Fruit fly (Drosophila melanogaster) whole organism, larva: Measurements from ENCODE around the gene Pex7.

Experiments used
- noc ChIP-seq: fragments of 200-800 bp; sonication (Bioruptor generic); optimal IDR thresholded peaks from 3 replicates; lab custom pipeline; 2019; ENCODE audit warnings: missing biosample characterization, mild to moderate bottlenecking, missing genetic modification characterization, moderate library complexity

The Pex7 gene

DNA sequence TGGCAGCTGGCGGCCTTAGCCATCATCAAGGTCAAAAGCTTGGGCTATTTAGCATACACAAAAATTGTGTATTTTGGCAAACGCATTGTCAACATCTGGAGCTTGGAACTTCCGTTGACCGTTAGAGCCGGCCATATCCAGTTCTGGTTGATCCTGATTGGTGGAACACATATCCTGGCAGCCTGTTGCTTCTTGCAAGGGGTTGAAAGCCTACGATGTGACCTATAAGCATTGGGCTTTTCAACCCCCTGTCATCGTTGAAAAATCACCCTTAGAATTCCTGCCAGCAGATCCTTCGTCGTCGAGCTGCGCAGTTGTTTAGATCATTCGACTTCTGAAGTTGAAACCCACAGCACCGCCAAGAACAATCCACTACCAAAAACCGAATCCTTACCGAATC lies at the start of gene Pex7, which contains the start of gene CG13305:
Gene Pex7, plus strand, starts transcription at position 325 of the 400 bp plus-strand sequence.
Gene CG13305, minus strand, starts transcription at position 2 of the 400 bp plus-strand sequence.
- no peak for TF ChIP-seq noc (tag; lab: Kevin White, UChicago)

DNA sequence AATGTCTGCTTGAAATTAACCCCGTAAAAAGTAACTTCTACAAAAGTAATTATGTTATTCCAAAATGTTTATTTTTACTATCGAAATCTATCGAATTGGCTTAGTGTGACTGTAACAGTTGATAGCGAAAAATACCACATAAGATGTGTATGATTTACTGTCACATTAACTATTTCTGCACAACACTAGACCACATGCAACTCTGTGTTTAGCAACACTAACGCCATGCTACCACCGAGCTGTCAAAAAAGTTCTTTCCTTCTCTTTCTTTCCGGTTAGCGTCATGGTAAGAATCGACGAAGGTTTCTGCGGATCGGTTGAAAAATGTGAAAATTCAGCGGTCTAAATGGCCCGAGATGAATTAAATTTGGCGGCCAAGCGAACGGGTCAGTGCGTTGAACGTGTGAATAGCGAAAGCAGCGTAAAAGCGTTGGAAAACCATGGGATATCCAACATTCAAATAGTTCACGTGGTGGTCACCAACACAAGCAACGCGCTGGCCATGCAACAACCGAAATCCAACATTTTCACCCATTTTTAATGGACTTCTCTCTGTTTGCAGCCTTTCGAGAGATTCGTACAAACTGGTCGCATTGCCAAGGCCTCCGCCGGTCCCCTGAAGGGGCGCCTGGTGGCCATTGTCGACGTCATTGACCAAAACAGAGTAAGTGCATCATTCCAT lies 46.1 kb upstream of the Pex7 start, which contains the start of the genes Nelf-E and RpL14:
Gene Nelf-E, minus strand, starts transcription at position 128 of the 682 bp plus-strand sequence.
Gene RpL14, plus strand, starts transcription at position 255 of the 682 bp plus-strand sequence.
- peak; percentile 85 for TF ChIP-seq noc (tag; lab: Kevin White, UChicago)

DNA sequence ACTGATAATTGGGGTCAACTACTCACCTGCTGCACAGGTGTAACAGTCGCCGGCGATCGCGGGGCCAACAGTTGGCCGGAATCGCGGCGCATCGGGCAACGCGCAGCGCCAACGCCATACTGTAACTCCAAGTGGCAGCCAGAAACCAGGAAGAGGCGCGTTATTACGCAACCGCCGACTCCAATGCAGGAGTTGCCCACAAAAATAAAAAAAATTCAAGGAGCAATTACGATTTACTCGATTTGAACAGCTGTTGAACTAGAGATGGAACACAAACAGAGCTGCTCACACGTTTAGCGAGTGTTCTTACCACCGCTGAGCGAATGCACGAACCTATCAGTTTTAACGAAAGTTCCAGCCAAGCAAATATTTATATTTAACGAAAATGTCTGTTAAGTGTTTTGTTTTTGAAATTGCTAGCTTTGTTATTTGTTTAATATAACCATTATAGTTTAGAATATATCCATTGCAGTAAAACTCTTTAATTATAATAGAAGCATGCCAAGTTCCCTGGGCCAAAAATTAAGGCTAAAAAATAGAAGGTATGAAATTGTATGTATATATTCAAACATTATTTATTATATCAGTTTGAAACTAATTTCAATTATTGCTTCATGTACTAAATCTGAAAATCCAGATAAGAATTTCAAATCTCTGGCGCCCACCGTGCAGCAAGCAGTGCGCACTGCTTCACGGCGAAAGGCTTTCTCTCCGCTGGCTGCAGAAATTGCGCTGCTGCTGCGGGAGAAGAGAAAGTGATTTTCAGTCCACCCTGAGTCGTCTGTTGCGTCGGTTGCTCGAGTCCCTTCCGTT lies 42.9 kb upstream of the Pex7 start, which contains the start of the genes CG5989 and CG6282:
Gene CG5989, minus strand, starts transcription at position 270 of the 813 bp plus-strand sequence.
Gene CG6282, plus strand, starts transcription at position 778 of the 813 bp plus-strand sequence.
- TF ChIP-seq noc (tag; lab: Kevin White, UChicago) = no peak

DNA sequence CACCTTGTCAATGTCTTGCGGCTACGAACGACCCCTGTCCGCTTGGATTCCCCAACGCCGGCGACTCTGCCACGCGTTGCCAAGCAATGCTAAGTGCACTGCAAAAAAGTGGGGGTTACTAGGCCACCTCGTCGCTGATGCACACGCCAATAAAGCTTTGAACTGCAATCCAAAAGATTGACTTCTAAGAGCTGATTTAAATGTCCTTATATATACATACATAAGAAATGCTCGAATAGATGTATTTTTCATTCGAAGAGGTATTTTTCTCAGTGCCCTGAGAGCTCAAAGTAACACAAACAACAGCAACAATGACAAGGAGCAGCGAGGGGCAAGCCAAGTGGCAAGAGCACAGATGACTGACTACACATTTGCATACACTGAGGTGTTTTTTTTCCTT lies 39.5 kb upstream of the Pex7 start:
- TF ChIP-seq noc (tag; lab: Kevin White, UChicago) = no peak

DNA sequence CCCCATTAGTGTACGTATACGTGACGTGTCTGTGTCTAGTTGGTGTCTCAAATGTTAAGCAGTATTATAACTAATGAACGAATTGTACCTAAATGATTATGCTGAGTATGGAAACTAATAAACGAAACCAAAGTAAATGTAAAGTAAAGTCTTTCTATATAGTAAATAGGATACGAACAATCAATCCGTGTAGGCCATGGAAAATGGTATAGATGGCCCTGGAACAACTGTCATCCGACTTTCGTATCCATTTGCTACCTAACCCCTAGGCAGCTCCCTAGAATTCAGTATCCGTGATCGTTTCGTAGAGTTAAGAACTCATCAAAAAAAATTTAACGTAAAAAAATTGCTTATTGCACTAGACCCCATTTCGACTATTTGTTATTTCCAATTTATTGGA lies 30.0 kb upstream of the Pex7 start, which contains the start of gene S-Lap1:
Gene S-Lap1, plus strand, starts transcription at position 301 of the 400 bp plus-strand sequence.
- no peak for TF ChIP-seq noc (tag; lab: Kevin White, UChicago)

DNA sequence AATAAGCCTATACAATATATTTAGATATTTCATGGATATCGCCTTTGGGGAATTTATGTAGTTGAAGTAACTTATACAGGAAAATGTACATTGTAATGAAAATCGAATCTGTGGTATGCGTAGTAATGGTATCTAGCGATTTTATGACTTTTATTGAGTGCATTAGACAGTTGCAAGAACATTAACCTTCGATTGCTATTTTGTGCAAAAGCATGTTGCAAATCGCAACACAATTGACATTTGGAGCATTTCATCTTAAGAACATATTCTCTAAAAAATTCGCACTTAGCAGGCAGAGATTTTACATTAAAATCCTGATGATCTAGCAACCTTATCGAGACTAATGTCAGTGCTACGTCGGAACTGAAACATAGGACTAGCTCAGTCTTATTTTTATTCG lies 27.4 kb upstream of the Pex7 start, which contains the start of gene S-Lap2:
Gene S-Lap2, plus strand, starts transcription at position 301 of the 400 bp plus-strand sequence.
- no peak for TF ChIP-seq noc (tag; lab: Kevin White, UChicago)

DNA sequence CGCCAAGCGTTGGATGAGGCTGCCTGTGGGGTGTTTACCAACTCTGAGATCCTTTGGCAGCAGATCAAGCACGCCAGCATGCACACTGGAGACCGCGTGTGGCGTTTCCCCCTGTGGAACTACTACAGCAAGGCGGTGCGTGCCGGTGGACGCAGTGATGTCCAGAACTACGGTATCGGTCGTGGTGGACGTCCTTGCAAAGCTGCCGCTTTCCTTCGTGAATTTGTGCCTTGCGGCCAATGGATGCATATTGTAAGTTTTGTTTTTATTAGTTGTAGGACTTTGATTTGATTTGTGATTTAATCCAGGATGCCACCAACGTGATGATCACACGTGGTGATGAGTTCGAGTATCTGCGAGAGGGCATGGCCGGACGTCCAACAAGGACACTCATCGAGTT lies 25.5 kb upstream of the Pex7 start:
- TF ChIP-seq noc (tag; lab: Kevin White, UChicago) = no peak

DNA sequence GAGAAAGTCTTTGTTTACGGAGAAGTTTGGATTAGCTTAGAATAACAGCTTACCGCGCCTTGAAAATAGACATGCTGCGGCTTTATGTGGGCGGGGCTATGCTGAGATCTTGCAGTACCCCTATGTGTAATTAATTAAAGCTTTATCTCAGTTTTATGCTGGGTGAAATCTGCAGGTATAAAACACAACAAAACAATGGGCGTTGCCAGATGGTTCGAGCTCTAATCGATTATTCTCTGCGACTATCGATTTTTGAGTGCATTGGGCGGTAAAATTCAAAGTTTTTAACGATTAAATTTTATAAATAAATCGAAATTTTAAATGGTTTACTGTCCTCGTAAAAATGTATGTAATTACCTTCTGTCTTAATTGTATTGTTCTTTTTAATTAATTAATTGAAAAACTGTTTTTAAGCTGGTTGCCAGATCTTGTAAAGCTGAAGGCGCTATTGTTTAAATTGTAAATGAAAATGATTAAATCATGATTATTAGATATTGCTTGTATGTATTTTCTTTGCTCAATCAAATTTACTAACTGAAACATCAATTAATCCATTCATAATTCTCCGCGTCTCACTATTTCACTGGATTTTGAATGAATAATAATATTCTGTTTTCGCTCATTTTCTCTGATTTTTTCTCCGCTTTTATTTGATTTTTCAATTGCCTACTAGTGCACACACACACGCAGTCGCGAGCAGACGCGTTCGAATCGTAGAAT lies 23.1 kb upstream of the Pex7 start, which contains the start of the genes GAPsec and Zasp66:
Gene GAPsec, minus strand, starts transcription at position 200 of the 720 bp plus-strand sequence.
Gene Zasp66, plus strand, starts transcription at position 670 of the 720 bp plus-strand sequence.
- TF ChIP-seq noc (tag; lab: Kevin White, UChicago) = no peak

DNA sequence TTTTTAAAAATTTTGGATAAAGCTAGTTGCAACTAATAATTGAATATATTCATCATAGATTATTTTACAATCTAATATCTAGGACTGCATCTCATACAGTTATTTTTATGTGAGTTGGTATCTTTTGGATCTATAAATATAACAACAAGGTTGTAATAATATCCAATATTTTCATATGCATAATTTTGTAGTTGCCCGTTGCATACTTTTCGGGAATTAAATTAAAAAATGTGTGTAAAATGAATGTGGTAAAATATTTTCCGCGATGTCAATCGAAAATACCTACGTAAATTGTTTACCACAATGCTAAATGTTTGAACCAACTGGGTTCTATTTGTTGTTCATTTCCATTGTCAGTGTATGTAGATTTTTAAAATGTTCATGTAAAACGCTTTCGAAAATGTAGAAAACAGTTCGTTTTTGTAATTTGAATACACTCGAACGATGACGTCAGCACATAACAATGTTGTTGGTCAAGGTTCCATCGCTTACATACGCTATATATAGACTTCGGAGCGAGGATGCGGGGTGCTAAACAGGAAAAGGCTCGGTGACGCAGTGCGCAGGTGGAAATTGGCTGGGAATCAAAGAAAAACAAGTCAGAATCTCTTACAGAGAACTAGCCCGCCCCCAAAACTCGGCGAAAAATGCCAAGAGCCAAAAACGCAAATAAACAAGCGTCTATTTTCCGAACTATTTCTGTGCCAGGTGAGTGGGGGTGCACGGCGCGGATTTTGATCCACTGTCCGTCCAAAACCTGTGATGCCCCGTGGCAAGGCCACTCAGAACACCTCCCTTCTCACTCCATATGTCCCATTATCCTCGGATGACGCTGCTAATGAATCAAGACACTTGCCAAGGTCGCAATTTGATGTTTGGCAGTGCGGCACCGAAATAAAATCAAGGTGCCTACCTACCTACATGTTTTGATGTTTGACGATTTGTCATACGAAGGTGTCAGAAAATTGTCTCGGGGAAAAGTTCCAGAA lies 18.8 kb upstream of the Pex7 start:
- TF ChIP-seq noc (tag; lab: Kevin White, UChicago) = no peak

DNA sequence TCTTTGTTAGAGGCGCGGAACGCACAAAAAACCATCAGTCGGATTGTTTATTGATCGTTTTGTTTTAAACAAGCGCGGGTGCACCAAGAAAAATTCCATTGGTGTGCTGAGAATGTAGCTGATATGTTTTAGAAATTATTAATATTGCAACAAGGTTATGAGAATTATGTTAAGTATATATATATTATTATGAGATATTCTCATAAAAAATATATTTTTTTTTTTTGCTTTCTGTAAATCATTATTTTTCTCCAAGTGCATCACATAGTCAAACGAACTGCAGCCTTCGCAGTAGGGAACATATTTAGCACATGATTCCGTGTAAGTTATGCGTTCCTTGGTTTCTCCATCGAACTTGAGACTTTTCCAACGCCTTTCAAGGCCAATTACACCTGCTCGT lies 18.0 kb upstream of the Pex7 start:
- no peak for TF ChIP-seq noc (tag; lab: Kevin White, UChicago)

DNA sequence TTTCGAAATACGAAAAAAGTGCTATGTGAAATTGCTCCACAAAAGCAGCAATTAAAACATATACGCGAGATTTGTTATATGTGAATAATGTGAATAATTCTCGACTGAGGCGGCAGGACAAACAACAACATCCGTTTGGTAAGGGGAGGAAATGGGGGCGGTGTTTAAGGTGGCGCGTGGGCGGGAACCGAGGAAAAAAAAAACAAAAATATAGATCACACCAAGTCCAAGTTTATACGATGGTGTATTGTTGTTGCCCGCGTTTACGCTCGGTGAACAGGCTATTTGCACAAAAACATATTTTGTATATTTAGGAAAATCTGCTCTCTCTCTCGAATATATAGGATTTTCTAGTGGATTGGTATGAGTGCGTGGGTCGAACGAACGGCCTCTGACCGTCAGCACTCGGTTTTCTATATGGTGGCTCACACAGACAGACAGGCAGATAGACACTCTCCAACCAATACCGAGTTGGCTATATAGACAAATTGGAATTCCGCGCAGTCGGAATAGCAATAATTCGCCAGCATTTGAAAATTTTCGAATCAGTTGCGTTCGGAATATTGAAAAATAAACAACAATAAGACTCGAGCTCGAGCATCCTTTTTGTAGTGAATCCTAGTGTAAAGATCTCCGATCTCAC lies 17.1 kb upstream of the Pex7 start:
- TF ChIP-seq noc (tag; lab: Kevin White, UChicago) = no peak

DNA sequence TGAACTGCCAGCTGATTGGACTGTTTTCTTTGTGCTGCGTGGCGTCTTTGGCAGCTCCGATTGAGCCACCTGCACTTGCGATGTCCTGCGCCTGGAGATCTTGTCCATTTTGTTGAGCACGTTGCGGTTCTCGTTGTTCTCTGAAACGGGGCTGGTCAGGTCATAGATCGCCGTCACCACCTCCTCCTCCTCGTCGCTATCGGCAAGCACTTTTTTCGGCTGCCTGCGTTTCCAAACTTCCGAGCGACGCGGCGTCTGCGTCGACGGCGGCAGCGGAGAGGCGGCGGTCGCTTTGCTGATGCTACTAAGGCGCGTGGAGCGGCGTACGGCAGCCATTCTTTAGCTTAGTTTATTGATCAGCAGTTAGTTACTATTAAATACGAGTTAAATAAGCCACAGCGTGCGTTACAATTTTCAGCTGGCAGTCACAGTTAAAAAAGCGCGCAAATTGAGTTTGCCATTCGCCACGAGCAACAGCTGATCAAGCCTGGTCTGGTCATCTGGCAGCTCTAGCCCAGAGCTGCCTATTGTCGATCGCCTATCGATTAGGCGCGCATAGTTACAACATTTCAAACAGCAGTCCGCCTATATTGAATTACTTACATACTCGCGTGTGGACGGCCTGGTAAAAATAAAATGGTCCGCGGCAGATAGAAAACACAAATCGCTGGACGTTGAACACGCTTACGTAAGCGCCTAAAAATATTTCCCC lies 13.2 kb upstream of the Pex7 start, which contains the start of gene Cdc6:
Gene Cdc6, minus strand, starts transcription at position 456 of the 712 bp plus-strand sequence.
- TF ChIP-seq noc (tag; lab: Kevin White, UChicago) = no peak

DNA sequence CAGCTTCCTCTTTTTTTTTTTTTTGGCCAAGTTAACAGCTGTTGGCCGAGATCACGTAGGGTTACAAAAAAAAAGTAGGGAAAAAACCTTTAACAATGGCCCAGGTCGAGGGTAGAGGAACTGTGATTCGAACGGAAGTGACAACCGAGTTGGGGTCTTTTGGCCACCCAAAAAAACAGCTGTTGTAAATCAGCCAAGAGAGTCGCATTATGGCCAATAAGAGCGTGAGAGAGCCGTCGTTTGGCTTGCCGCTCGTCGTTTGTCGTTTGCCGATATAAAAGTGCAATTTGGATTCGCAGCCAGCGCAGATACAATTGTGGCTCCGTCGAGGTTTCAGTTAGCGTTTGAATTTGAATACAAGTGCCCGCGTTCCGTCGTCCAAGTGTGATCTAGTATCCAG lies 6.8 kb upstream of the Pex7 start, which contains the start of gene Cpr66D:
Gene Cpr66D, plus strand, starts transcription at position 301 of the 400 bp plus-strand sequence.
- TF ChIP-seq noc (tag; lab: Kevin White, UChicago) = no peak
